Worm (Caenorhabditis elegans): ENCODE data around the gene Y116F11B.7.

Gene Y116F11B.7

ce11 chrV:19836142-19836541 lies 12.0 kb upstream of the Y116F11B.7 start, which contains the start of gene srw-38:
TSS of gene srw-38 (plus strand) at chrV:19836442.
- TF ChIP-seq klf-2 (GFP tag; conservative IDR thresholded peaks at IDR 0.05): no peak
- TF ChIP-seq ztf-29 (GFP tag; IDR thresholded peaks at IDR 0.05): no peak
- TF ChIP-seq ztf-23 (GFP tag; IDR thresholded peaks at IDR 0.05): no peak
- no peak for TF ChIP-seq cog-1 (tag; optimal IDR thresholded peaks at IDR 0.05)
- no peak for TF ChIP-seq T22C8.4 (GFP tag; IDR thresholded peaks at IDR 0.05)
- no peak for TF ChIP-seq flt-1 (GFP tag; IDR thresholded peaks at IDR 0.05)
- TF ChIP-seq tab-1 (GFP tag; IDR thresholded peaks at IDR 0.05): no peak
- TF ChIP-seq med-1 (GFP tag; optimal IDR thresholded peaks at IDR 0.05; ENCODE audit: insufficient read depth): no peak
- no peak for TF ChIP-seq ref-1 (GFP tag; conservative IDR thresholded peaks at IDR 0.05)

DNA sequence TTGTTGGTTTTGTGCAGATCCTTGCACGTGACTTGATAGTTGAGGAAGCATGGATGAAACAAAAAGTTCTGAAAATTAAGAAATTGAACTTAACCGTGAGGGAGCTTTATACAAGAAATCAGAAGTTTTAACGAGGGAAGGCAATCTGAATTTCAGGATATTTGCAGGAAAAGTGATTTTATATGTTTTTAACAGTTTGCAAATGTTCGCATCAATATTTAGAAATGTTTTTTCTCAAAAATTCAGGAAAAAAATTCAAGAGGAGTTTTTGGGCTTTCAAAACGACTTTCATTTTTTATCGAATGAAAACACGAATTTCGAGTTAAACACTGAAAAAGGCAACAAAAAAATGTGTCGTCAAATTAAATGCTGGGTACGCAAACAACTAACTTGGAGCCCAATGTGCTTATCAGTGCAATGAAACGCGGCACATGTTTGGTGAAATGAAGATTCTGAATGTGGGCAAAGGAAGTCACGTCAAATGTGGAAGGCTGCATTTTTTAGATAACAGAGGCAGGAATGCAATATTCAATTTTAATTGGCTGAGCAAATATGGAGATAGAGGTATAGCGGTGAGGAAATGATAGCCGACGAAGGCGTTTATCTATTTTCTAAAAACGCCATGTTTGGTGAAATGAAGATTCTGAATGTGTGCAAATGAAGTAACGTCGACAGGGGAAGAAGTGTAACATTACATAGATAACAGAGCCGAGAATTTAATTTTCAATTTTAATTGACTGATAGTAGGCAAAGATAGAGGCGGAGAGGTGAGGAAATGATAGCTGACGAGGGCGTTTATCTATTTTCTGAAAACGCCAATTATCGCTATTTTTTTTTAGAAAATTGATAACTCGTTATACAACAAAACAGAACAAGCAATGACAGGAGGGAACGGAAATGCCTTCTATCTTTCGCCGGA lies 1.9 kb upstream of the Y116F11B.7 start, which contains the start of gene Y116F11B.6:
Gene Y116F11B.6, minus strand, starts transcription at position 51 of the 919 bp plus-strand sequence.
- TF ChIP-seq flt-1 (GFP tag; IDR thresholded peaks at IDR 0.05): no peak
- TF ChIP-seq ztf-23 (GFP tag; IDR thresholded peaks at IDR 0.05): no peak
- no peak for TF ChIP-seq med-1 (GFP tag; optimal IDR thresholded peaks at IDR 0.05; ENCODE audit: insufficient read depth)
- no peak for TF ChIP-seq ref-1 (GFP tag; conservative IDR thresholded peaks at IDR 0.05)
- no peak for TF ChIP-seq tab-1 (GFP tag; IDR thresholded peaks at IDR 0.05)
- TF ChIP-seq T22C8.4 (GFP tag; IDR thresholded peaks at IDR 0.05): no peak
- TF ChIP-seq cog-1 (tag; optimal IDR thresholded peaks at IDR 0.05): no peak
- TF ChIP-seq klf-2 (GFP tag; conservative IDR thresholded peaks at IDR 0.05): no peak
- TF ChIP-seq ztf-29 (GFP tag; IDR thresholded peaks at IDR 0.05): no peak

ce11 chrV:19853610-19854009 lies 5.5 kb downstream of the Y116F11B.7 start:
- TF ChIP-seq ztf-23 (GFP tag; IDR thresholded peaks at IDR 0.05) (no peak), flt-1 (GFP tag; IDR thresholded peaks at IDR 0.05) (no peak), tab-1 (GFP tag; IDR thresholded peaks at IDR 0.05) (no peak), ref-1 (GFP tag; conservative IDR thresholded peaks at IDR 0.05) (no peak), T22C8.4 (GFP tag; IDR thresholded peaks at IDR 0.05) (no peak), cog-1 (tag; optimal IDR thresholded peaks at IDR 0.05) (no peak), klf-2 (GFP tag; conservative IDR thresholded peaks at IDR 0.05) (no peak), ztf-29 (GFP tag; IDR thresholded peaks at IDR 0.05) (no peak), med-1 (GFP tag; optimal IDR thresholded peaks at IDR 0.05; ENCODE audit: insufficient read depth) (no peak)

DNA sequence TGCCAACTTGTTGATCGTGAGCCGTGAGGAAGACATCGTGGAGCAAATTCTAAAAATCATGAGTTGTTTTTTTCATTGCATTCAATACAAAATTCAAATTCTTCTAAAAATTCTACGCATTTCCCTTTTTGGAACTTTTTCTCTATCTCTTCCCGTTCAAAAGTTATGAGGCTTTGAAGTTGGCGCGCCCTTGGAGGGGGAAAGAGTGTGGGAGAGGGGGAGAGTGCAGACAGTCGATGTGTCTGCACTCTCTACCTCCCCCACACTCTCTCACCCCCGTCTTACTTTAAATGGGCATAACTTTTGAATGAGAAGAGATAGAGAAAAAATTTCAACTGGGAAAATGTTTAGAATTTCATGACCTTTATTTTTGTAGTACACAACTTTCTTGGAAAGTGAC lies 8.2 kb downstream of the Y116F11B.7 start:
- TF ChIP-seq tab-1 (GFP tag; IDR thresholded peaks at IDR 0.05) (no peak), cog-1 (tag; optimal IDR thresholded peaks at IDR 0.05) (no peak), ztf-29 (GFP tag; IDR thresholded peaks at IDR 0.05) (no peak), klf-2 (GFP tag; conservative IDR thresholded peaks at IDR 0.05) (no peak), ref-1 (GFP tag; conservative IDR thresholded peaks at IDR 0.05) (no peak), flt-1 (GFP tag; IDR thresholded peaks at IDR 0.05) (no peak), ztf-23 (GFP tag; IDR thresholded peaks at IDR 0.05) (no peak), med-1 (GFP tag; optimal IDR thresholded peaks at IDR 0.05; ENCODE audit: insufficient read depth) (no peak), T22C8.4 (GFP tag; IDR thresholded peaks at IDR 0.05) (no peak)

DNA sequence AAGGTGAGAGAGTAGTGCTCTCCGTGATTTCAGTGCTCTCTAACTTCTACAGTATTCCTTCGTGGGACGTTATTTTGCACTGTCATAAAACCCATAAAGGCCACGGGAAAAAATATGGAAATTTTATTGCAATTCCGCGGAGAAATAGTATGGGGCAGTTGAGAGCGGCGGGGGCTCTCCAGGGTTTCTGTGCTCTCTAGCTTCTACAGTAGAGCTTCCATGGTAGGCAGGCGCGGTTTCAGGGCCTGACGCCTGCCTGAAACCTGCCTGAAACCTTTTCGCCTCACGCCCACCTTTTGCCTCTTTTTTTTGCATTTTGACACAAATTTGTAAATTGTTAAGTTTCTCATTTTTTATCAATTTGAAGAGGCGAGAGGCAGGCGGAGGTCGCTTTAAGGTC lies 8.8 kb downstream of the Y116F11B.7 start:
- TF ChIP-seq cog-1 (tag; optimal IDR thresholded peaks at IDR 0.05) (no peak), T22C8.4 (GFP tag; IDR thresholded peaks at IDR 0.05) (no peak), ztf-29 (GFP tag; IDR thresholded peaks at IDR 0.05) (no peak), tab-1 (GFP tag; IDR thresholded peaks at IDR 0.05) (no peak), klf-2 (GFP tag; conservative IDR thresholded peaks at IDR 0.05) (no peak), ref-1 (GFP tag; conservative IDR thresholded peaks at IDR 0.05) (no peak), flt-1 (GFP tag; IDR thresholded peaks at IDR 0.05) (no peak), med-1 (GFP tag; optimal IDR thresholded peaks at IDR 0.05; ENCODE audit: insufficient read depth) (no peak), ztf-23 (GFP tag; IDR thresholded peaks at IDR 0.05) (no peak)

ce11 chrV:19857334-19857733 lies 9.2 kb downstream of the Y116F11B.7 start, which contains the start of gene Y116F11B.8:
TSS of gene Y116F11B.8 (plus strand) at chrV:19857634.
- TF ChIP-seq cog-1 (tag; optimal IDR thresholded peaks at IDR 0.05): no peak

- TF ChIP-seq ztf-29 (GFP tag; IDR thresholded peaks at IDR 0.05): no peak
- no peak for TF ChIP-seq tab-1 (GFP tag; IDR thresholded peaks at IDR 0.05)
- no peak for TF ChIP-seq T22C8.4 (GFP tag; IDR thresholded peaks at IDR 0.05)
- no peak for TF ChIP-seq med-1 (GFP tag; optimal IDR thresholded peaks at IDR 0.05; ENCODE audit: insufficient read depth)
- TF ChIP-seq flt-1 (GFP tag; IDR thresholded peaks at IDR 0.05): no peak
- no peak for TF ChIP-seq klf-2 (GFP tag; conservative IDR thresholded peaks at IDR 0.05)
- TF ChIP-seq cog-1 (tag; optimal IDR thresholded peaks at IDR 0.05): no peak
- no peak for TF ChIP-seq ztf-23 (GFP tag; IDR thresholded peaks at IDR 0.05)
- TF ChIP-seq ref-1 (GFP tag; conservative IDR thresholded peaks at IDR 0.05): no peak
These were observed 12.1 kb downstream of the Y116F11B.7 start for ce11 chrV:19860225-19860624.

- TF ChIP-seq T22C8.4 (GFP tag; IDR thresholded peaks at IDR 0.05): no peak
- TF ChIP-seq ztf-23 (GFP tag; IDR thresholded peaks at IDR 0.05): no peak
- TF ChIP-seq med-1 (GFP tag; optimal IDR thresholded peaks at IDR 0.05; ENCODE audit: insufficient read depth): no peak
- no peak for TF ChIP-seq cog-1 (tag; optimal IDR thresholded peaks at IDR 0.05)
- no peak for TF ChIP-seq tab-1 (GFP tag; IDR thresholded peaks at IDR 0.05)
- TF ChIP-seq flt-1 (GFP tag; IDR thresholded peaks at IDR 0.05): no peak
- TF ChIP-seq ref-1 (GFP tag; conservative IDR thresholded peaks at IDR 0.05): no peak
- no peak for TF ChIP-seq ztf-29 (GFP tag; IDR thresholded peaks at IDR 0.05)
- no peak for TF ChIP-seq klf-2 (GFP tag; conservative IDR thresholded peaks at IDR 0.05)
These were observed 19.8 kb downstream of the Y116F11B.7 start, which contains the start of gene Y116F11B.9 for ce11 chrV:19867883-19868282. TSS of gene Y116F11B.9 (minus strand) at chrV:19867983.

ce11 chrV:19882916-19883315 lies 34.8 kb downstream of the Y116F11B.7 start, which contains the start of gene Y116F11B.13:
TSS of gene Y116F11B.13 (plus strand) at chrV:19883216.
- TF ChIP-seq ztf-23 (GFP tag; IDR thresholded peaks at IDR 0.05) (no peak), ref-1 (GFP tag; conservative IDR thresholded peaks at IDR 0.05) (no peak), cog-1 (tag; optimal IDR thresholded peaks at IDR 0.05) (no peak)

Measured in whole organism, midembryonic.